Worm (Caenorhabditis elegans): ENCODE results near the gene lab-2.

The lab-2 gene

ce11 chrIII:7335220-7335619, 5.8 kb upstream of the lab-2 start, which contains the start of gene F56C9.10 (continued):
- TF ChIP-seq ceh-90 (tag; optimal IDR thresholded peaks at IDR 0.05), result no peak
- TF ChIP-seq lin-15B (tag; optimal IDR thresholded peaks at IDR 0.05), result peak; percentile 40
- TF ChIP-seq irx-1 (tag; optimal IDR thresholded peaks at IDR 0.05), result peak; percentile 60
- peak; percentile 93 for TF ChIP-seq lin-13 (GFP tag; optimal IDR thresholded peaks at IDR 0.05)
- TF ChIP-seq mab-9 (GFP tag; IDR thresholded peaks at IDR 0.05), result no peak
- TF ChIP-seq aha-1 (tag; optimal IDR thresholded peaks at IDR 0.05), result no peak
- no peak for TF ChIP-seq pqm-1 (tag; optimal IDR thresholded peaks at IDR 0.05)
- TF ChIP-seq lin-35 (GFP tag; optimal IDR thresholded peaks at IDR 0.05), result peak; percentile 81 to 88
- TF ChIP-seq sup-37 (GFP tag; optimal IDR thresholded peaks at IDR 0.05), result peak; percentile 38
- peak; percentile 49 for TF ChIP-seq jun-1 (tag; optimal IDR thresholded peaks at IDR 0.05)
- TF ChIP-seq fkh-4 (tag; optimal IDR thresholded peaks at IDR 0.05; ENCODE audit: borderline replicate concordance), result no peak
- no peak for TF ChIP-seq ceh-63 (GFP tag; optimal IDR thresholded peaks at IDR 0.05)
- peak; percentile 81 for TF ChIP-seq nhr-90 (tag; optimal IDR thresholded peaks at IDR 0.05; ENCODE audit: poor library complexity)
- no peak for TF ChIP-seq hlh-4 (tag; optimal IDR thresholded peaks at IDR 0.05)
- peak; percentile 38 for TF ChIP-seq ama-1 (optimal IDR thresholded peaks at IDR 0.05)
- no peak for TF ChIP-seq Y116A8C.19 (tag; optimal IDR thresholded peaks at IDR 0.05; ENCODE audit: borderline replicate concordance)
- peak; percentile 94 for TF ChIP-seq nhr-20 (tag; optimal IDR thresholded peaks at IDR 0.05)
- TF ChIP-seq nhr-11 (tag; optimal IDR thresholded peaks at IDR 0.05), result peak; percentile 80
- peak; percentile 97 for TF ChIP-seq nhr-71 (tag; optimal IDR thresholded peaks at IDR 0.05)
- TF ChIP-seq snpc-4 (tag; optimal IDR thresholded peaks at IDR 0.05), result peak; percentile 64
- TF ChIP-seq mdl-1 (tag; optimal IDR thresholded peaks at IDR 0.05), result peak; percentile 56 to 99
- TF ChIP-seq efl-3 (GFP tag; optimal IDR thresholded peaks at IDR 0.05), result no peak
- TF ChIP-seq fos-1 (tag; optimal IDR thresholded peaks at IDR 0.05), result peak; percentile 80
- peak; percentile 33 for TF ChIP-seq F16B12.6 (tag; optimal IDR thresholded peaks at IDR 0.05)
- peak; percentile 92 for TF ChIP-seq nhr-85 (tag)
- peak; percentile 92 to 96 for TF ChIP-seq lsy-2 (tag; optimal IDR thresholded peaks at IDR 0.05)
- TF ChIP-seq ceh-8 (GFP tag; optimal IDR thresholded peaks at IDR 0.05), result no peak
- peak; percentile 52 for TF ChIP-seq dsc-1 (tag; optimal IDR thresholded peaks at IDR 0.05)
- TF ChIP-seq tlp-1 (tag; optimal IDR thresholded peaks at IDR 0.05), result no peak
- no peak for TF ChIP-seq unc-30 (tag; optimal IDR thresholded peaks at IDR 0.05)
- no peak for TF ChIP-seq nhr-12 (tag; optimal IDR thresholded peaks at IDR 0.05)
- TF ChIP-seq nhr-77 (tag; optimal IDR thresholded peaks at IDR 0.05), result peak; percentile 40
- TF ChIP-seq mep-1 (tag; optimal IDR thresholded peaks at IDR 0.05), result peak; percentile 87
- TF ChIP-seq alr-1 (tag; optimal IDR thresholded peaks at IDR 0.05; ENCODE audit: borderline replicate concordance), result no peak
- peak; percentile 78 for TF ChIP-seq unc-130 (tag; optimal IDR thresholded peaks at IDR 0.05)
- TF ChIP-seq elt-3 (tag; optimal IDR thresholded peaks at IDR 0.05), result peak in 3 of 6 experiments; percentile 58 to 86 (median 80)
- TF ChIP-seq unc-62 (GFP tag; optimal IDR thresholded peaks at IDR 0.05), result no peak
- no peak for TF ChIP-seq nhr-84 (tag; optimal IDR thresholded peaks at IDR 0.05)
- peak; percentile 86 for TF ChIP-seq skn-1 (tag; optimal IDR thresholded peaks at IDR 0.05)
- no peak for TF ChIP-seq sptf-1 (tag; optimal IDR thresholded peaks at IDR 0.05)
- no peak for TF ChIP-seq pag-3 (tag; optimal IDR thresholded peaks at IDR 0.05; ENCODE audit: borderline replicate concordance, insufficient read depth)
- TF ChIP-seq nhr-19 (GFP tag; conservative IDR thresholded peaks at IDR 0.05), result peak; percentile 86
- no peak for TF ChIP-seq C34B4.2 (tag; optimal IDR thresholded peaks at IDR 0.05)
- peak; percentile 96 for TF ChIP-seq snu-23 (GFP tag; optimal IDR thresholded peaks at IDR 0.05)
- TF ChIP-seq elt-2 (tag; optimal IDR thresholded peaks at IDR 0.05), result no peak
- peak; percentile 43 for TF ChIP-seq sox-4 (tag; optimal IDR thresholded peaks at IDR 0.05)
- TF ChIP-seq egl-13 (tag; optimal IDR thresholded peaks at IDR 0.05), result peak; percentile 51
- TF ChIP-seq pax-3 (tag; optimal IDR thresholded peaks at IDR 0.05), result no peak
- TF ChIP-seq unc-98 (GFP tag; IDR thresholded peaks at IDR 0.05), result peak; percentile 46
- peak; percentile 86 for TF ChIP-seq nhr-47 (tag; optimal IDR thresholded peaks at IDR 0.05)
- peak; percentile 35 for TF ChIP-seq fkh-10 (GFP tag; optimal IDR thresholded peaks at IDR 0.05)
- TF ChIP-seq aly-2 (tag; optimal IDR thresholded peaks at IDR 0.05), result peak; percentile 34
- no peak for TF ChIP-seq zip-4 (GFP tag; optimal IDR thresholded peaks at IDR 0.05)
